Fruit fly (Drosophila melanogaster) whole organism, embryonic: ENCODE results near the gene CG44094.
A peak's percentile ranks its signal among the peaks of the same experiment; 100 is the strongest.

Source experiments
- ATbp ChIP-seq: fragments of 200-800 bp; sonication (Bioruptor generic); optimal IDR thresholded peaks from 2 replicates; lab custom pipeline; 2017; ENCODE audit warnings: missing biosample characterization, mild to moderate bottlenecking, missing genetic modification characterization, missing genetic modification reagents
- Bdp1 ChIP-seq: fragments of 200-800 bp; sonication (Bioruptor generic); optimal IDR thresholded peaks from 3 replicates; lab custom pipeline; 2016; ENCODE audit warnings: missing biosample characterization, missing genetic modification characterization
- CG1024 ChIP-seq: fragments of 200-800 bp; sonication (Bioruptor generic); IDR thresholded peaks from 2 replicates; pipeline ENCODE4 v1.3.6; 2022; ENCODE audit warnings: missing biosample characterization, missing genetic modification characterization
- CG10543 ChIP-seq: fragments of 200-800 bp; sonication (Bioruptor generic); optimal IDR thresholded peaks from 3 replicates; lab custom pipeline; 2017; ENCODE audit warnings: missing biosample characterization, mild to moderate bottlenecking, missing genetic modification characterization, moderate library complexity
- CG11456 ChIP-seq: fragments of 200-800 bp; sonication (Bioruptor generic); IDR thresholded peaks from 3 replicates; pipeline ENCODE4 v1.3.6; 2022; ENCODE audit warnings: missing biosample characterization, missing genetic modification characterization
- CG13894 ChIP-seq: fragments of 200-800 bp; sonication (Bioruptor generic); optimal IDR thresholded peaks from 3 replicates; lab custom pipeline; 2018; ENCODE audit warnings: missing biosample characterization, mild to moderate bottlenecking, missing genetic modification characterization, moderate library complexity
- CG14014 ChIP-seq: fragments of 200-800 bp; sonication (Bioruptor generic); IDR thresholded peaks from 2 replicates; pipeline ENCODE4 v1.3.6; 2022; ENCODE audit warnings: missing biosample characterization, missing genetic modification characterization
- CG14965 ChIP-seq: fragments of 200-800 bp; sonication (Bioruptor generic); optimal IDR thresholded peaks from 2 replicates; lab custom pipeline; 2016; ENCODE audit warnings: missing biosample characterization, missing genetic modification characterization, borderline replicate concordance
- CG17186 ChIP-seq: fragments of 200-800 bp; sonication (Bioruptor generic); optimal IDR thresholded peaks from 3 replicates; lab custom pipeline; 2017; ENCODE audit warnings: missing biosample characterization, missing genetic modification reagents, missing genetic modification characterization
- CG30020 ChIP-seq: fragments of 200-800 bp; optimal IDR thresholded peaks from 2 replicates; lab custom pipeline; 2019; ENCODE audit warnings: missing biosample characterization, mild to moderate bottlenecking, missing genetic modification characterization, moderate library complexity
- CG31224 ChIP-seq: fragments of 200-800 bp; sonication (Bioruptor generic); IDR thresholded peaks from 2 replicates; pipeline ENCODE4 v1.3.6; 2022; ENCODE audit warnings: missing biosample characterization, missing genetic modification characterization
- CG33213 ChIP-seq: fragments of 200-800 bp; sonication (Bioruptor generic); optimal IDR thresholded peaks from 3 replicates; lab custom pipeline; 2016; ENCODE audit warnings: missing biosample characterization, missing genetic modification characterization
- CG34422 ChIP-seq: fragments of 200-800 bp; sonication (Bioruptor generic); IDR thresholded peaks from 3 replicates; pipeline ENCODE4 v1.3.6; 2022; ENCODE audit warnings: missing biosample characterization, missing genetic modification characterization
- CG4360 ChIP-seq: fragments of 200-800 bp; sonication (Bioruptor generic); IDR thresholded peaks from 2 replicates; pipeline ENCODE4 v1.3.6; 2022; ENCODE audit warnings: missing biosample characterization, missing genetic modification characterization
- CG4424 ChIP-seq: fragments of 200-800 bp; sonication (Bioruptor generic); optimal IDR thresholded peaks from 3 replicates; lab custom pipeline; 2016; ENCODE audit warnings: missing biosample characterization, missing genetic modification characterization
- CG6272 ChIP-seq: fragments of 200-800 bp; sonication (Bioruptor generic); IDR thresholded peaks from 2 replicates; pipeline ENCODE4 v1.3.6; 2022; ENCODE audit warnings: missing biosample characterization, missing genetic modification characterization
- CG7271 ChIP-seq: fragments of 200-800 bp; sonication (Bioruptor generic); optimal IDR thresholded peaks from 2 replicates; lab custom pipeline; 2018; ENCODE audit warnings: missing biosample characterization, mild to moderate bottlenecking, missing genetic modification characterization, moderate library complexity
- CG7745 ChIP-seq: fragments of 200-800 bp; sonication (Bioruptor generic); optimal IDR thresholded peaks from 2 replicates; lab custom pipeline; 2018; ENCODE audit warnings: missing biosample characterization, mild to moderate bottlenecking, missing genetic modification characterization, moderate library complexity
- CG7963 ChIP-seq: fragments of 200-800 bp; sonication (Bioruptor generic); IDR thresholded peaks from 3 replicates; pipeline ENCODE4 v1.3.6; 2022; ENCODE audit warnings: missing biosample characterization, missing genetic modification characterization; ENCODE audit not compliant: partially characterized antibody
- CG9727 ChIP-seq: fragments of 200-800 bp; sonication (Bioruptor generic); optimal IDR thresholded peaks from 3 replicates; lab custom pipeline; 2017; ENCODE audit warnings: missing biosample characterization, mild to moderate bottlenecking, missing genetic modification characterization
- CG9932 ChIP-seq: fragments of 200-800 bp; sonication (Bioruptor generic); IDR thresholded peaks from 2 replicates; pipeline ENCODE4 v1.3.6; 2022; ENCODE audit warnings: missing biosample characterization, missing genetic modification characterization
- CHES-1-like ChIP-seq: fragments of 200-800 bp; sonication (Bioruptor generic); optimal IDR thresholded peaks from 2 replicates; lab custom pipeline; 2016; ENCODE audit warnings: missing biosample characterization, missing genetic modification characterization
- D ChIP-seq, 2 experiments: fragments of 200-800 bp in 1 of 2; fragments of >200 bp in 1 of 2; sonication (Bioruptor generic) in 1 of 2; optimal IDR thresholded peaks; 2 replicates in 1 of 2; 3 replicates in 1 of 2; lab custom pipeline; 2017; ENCODE audit warnings: mild to moderate bottlenecking in 1 of 2, missing biosample characterization in 1 of 2, missing genetic modification characterization in 1 of 2, missing genetic modification reagents in 1 of 2
- Dip2 ChIP-seq: fragments of 200-800 bp; sonication (Bioruptor generic); IDR thresholded peaks from 2 replicates; pipeline ENCODE4 v1.3.6; 2022; ENCODE audit warnings: missing biosample characterization, missing genetic modification characterization
- GATAe ChIP-seq: fragments of 200-800 bp; sonication (Bioruptor generic); conservative IDR thresholded peaks from 2 replicates; pipeline ENCODE4 v1.3.6; 2022; ENCODE audit warnings: missing biosample characterization, missing genetic modification characterization
- HLH3B ChIP-seq: fragments of 200-800 bp; sonication (Bioruptor generic); IDR thresholded peaks from 2 replicates; pipeline ENCODE4 v1.3.6; 2022; ENCODE audit warnings: missing biosample characterization, missing genetic modification characterization
- Hsf ChIP-seq: fragments of 200-800 bp; sonication (Bioruptor generic); optimal IDR thresholded peaks from 3 replicates; lab custom pipeline; 2016; ENCODE audit warnings: missing biosample characterization, missing genetic modification characterization
- ab ChIP-seq: fragments of 200-800 bp; sonication (Bioruptor generic); optimal IDR thresholded peaks from 2 replicates; lab custom pipeline; 2016; ENCODE audit warnings: missing biosample characterization, missing genetic modification characterization
- btn ChIP-seq: fragments of 200-800 bp; sonication (Bioruptor generic); optimal IDR thresholded peaks from 2 replicates; lab custom pipeline; 2016; ENCODE audit warnings: missing biosample characterization, missing genetic modification characterization
- crol ChIP-seq: fragments of 200-800 bp; sonication (Bioruptor generic); IDR thresholded peaks from 2 replicates; pipeline ENCODE4 v1.3.6; 2022; ENCODE audit warnings: missing biosample characterization, missing genetic modification characterization
- dmrt11E ChIP-seq: fragments of 200-800 bp; sonication (Bioruptor generic); optimal IDR thresholded peaks from 3 replicates; lab custom pipeline; 2018; ENCODE audit warnings: missing biosample characterization, mild to moderate bottlenecking, missing genetic modification characterization, moderate library complexity
- dpn ChIP-seq, 2 experiments: fragments of 200-800 bp; sonication (Bioruptor generic); optimal IDR thresholded peaks; 3 replicates each; lab custom pipeline; 2016; ENCODE audit warnings: missing biosample characterization in 2 of 2, missing genetic modification characterization in 2 of 2
- ems ChIP-seq: fragments of 200-800 bp; sonication (Bioruptor generic); optimal IDR thresholded peaks from 3 replicates; lab custom pipeline; 2016; ENCODE audit warnings: missing biosample characterization, missing genetic modification characterization
- gsb ChIP-seq: fragments of 200-800 bp; sonication (Bioruptor generic); IDR thresholded peaks from 2 replicates; pipeline ENCODE4 v1.3.6; 2022; ENCODE audit warnings: missing biosample characterization, missing genetic modification characterization
- hkb ChIP-seq, 2 experiments: fragments of 200-800 bp in 1 of 2; fragments of >200 bp in 1 of 2; sonication (Bioruptor generic) in 1 of 2; IDR thresholded peaks in 1 of 2; optimal IDR thresholded peaks in 1 of 2; 2 replicates each; pipeline versions ENCODE4 v1.3.6 to Lab custom; 2017 to 2022; ENCODE audit warnings: missing biosample characterization in 1 of 2, missing genetic modification characterization in 1 of 2
- ind ChIP-seq: fragments of 200-800 bp; sonication (Bioruptor generic); optimal IDR thresholded peaks from 3 replicates; lab custom pipeline; 2016; ENCODE audit warnings: missing biosample characterization, missing genetic modification characterization
- kay ChIP-seq: fragments of 200-800 bp; sonication (Bioruptor generic); optimal IDR thresholded peaks from 2 replicates; lab custom pipeline; 2016; ENCODE audit warnings: missing biosample characterization, missing genetic modification characterization
- lola ChIP-seq, 3 experiments: fragments of >200 bp in 2 of 3; fragments of 200-800 bp in 1 of 3; sonication (Bioruptor generic) in 1 of 3; optimal IDR thresholded peaks; 2 replicates each; lab custom pipeline; 2017 to 2019; ENCODE audit warnings: missing biosample characterization in 3 of 3, missing genetic modification characterization in 3 of 3, mild to moderate bottlenecking in 1 of 3, moderate library complexity in 1 of 3
- oc ChIP-seq: fragments of 200-800 bp; sonication (Bioruptor generic); optimal IDR thresholded peaks from 2 replicates; lab custom pipeline; 2018; ENCODE audit warnings: missing biosample characterization, mild to moderate bottlenecking, missing genetic modification characterization, moderate library complexity
- otp ChIP-seq: fragments of 200-800 bp; sonication (Bioruptor generic); IDR thresholded peaks from 3 replicates; pipeline ENCODE4, ENCODE4 v1.3.6; 2022; ENCODE audit warnings: missing biosample characterization, missing genetic modification characterization
- pfk ChIP-seq: fragments of 200-800 bp; sonication (Bioruptor generic); optimal IDR thresholded peaks from 2 replicates; lab custom pipeline; 2018; ENCODE audit warnings: missing biosample characterization, mild to moderate bottlenecking, missing genetic modification characterization, moderate library complexity
- psq ChIP-seq: fragments of 200-800 bp; sonication (Bioruptor generic); optimal IDR thresholded peaks from 2 replicates; lab custom pipeline; 2017; ENCODE audit warnings: missing biosample characterization, missing genetic modification characterization
- pzg ChIP-seq: fragments of 200-800 bp; sonication (Bioruptor generic); optimal IDR thresholded peaks from 3 replicates; lab custom pipeline; 2018; ENCODE audit warnings: missing biosample characterization, mild to moderate bottlenecking, missing genetic modification characterization, moderate library complexity
- ranshi ChIP-seq: fragments of 200-800 bp; sonication (Bioruptor generic); IDR thresholded peaks from 2 replicates; pipeline ENCODE4 v1.3.6; 2022; ENCODE audit warnings: missing biosample characterization, missing genetic modification characterization
- repo ChIP-seq: fragments of 200-800 bp; sonication (Bioruptor generic); optimal IDR thresholded peaks from 2 replicates; lab custom pipeline; 2016; ENCODE audit warnings: missing biosample characterization, missing genetic modification characterization
- scrt ChIP-seq: fragments of 200-800 bp; sonication (Bioruptor generic); optimal IDR thresholded peaks from 2 replicates; lab custom pipeline; 2018; ENCODE audit warnings: missing biosample characterization, mild to moderate bottlenecking, missing genetic modification characterization, moderate library complexity
- toy ChIP-seq: fragments of 200-800 bp; sonication (Bioruptor generic); IDR thresholded peaks from 2 replicates; pipeline ENCODE4 v1.3.6; 2022; ENCODE audit warnings: missing biosample characterization, missing genetic modification characterization
- trem ChIP-seq: fragments of 200-800 bp; optimal IDR thresholded peaks from 3 replicates; lab custom pipeline; 2019; ENCODE audit warnings: missing biosample characterization, mild to moderate bottlenecking, missing genetic modification characterization, moderate library complexity
- wek ChIP-seq: fragments of 200-800 bp; sonication (Bioruptor generic); optimal IDR thresholded peaks from 3 replicates; lab custom pipeline; 2018; ENCODE audit warnings: missing biosample characterization, mild to moderate bottlenecking, missing genetic modification characterization, moderate library complexity

The CG44094 gene

DNA sequence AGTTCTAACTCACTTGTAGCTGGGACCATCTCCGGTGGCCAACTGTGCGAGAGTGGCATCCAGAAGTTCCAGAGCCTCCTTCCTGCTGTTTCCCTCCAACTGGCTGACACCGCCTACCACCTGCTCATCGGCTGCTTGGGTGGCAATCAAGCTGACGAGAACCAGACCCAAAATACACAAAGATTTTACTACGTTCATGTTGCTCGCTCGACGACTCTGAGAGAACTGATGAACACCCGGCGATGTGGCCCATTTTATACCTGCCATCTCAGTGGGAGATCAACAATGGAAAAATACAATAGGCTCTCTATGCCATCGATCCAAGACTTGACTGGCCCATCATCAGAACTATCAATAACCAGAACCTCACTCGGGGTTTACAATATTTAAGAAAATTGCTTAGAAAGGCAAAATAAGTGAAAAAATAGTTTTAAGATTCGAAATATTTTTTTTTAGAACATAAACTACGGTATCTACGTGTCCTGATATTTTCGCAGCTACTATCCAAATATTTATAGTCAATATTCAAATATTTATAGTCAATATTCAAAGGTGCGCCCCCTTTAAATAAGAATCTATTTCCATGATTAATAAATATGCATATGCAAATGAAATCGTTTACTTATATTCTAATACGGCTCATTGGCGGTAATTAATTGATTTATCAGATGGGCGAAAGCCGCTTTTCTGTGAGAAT, 6.9 kb downstream of the CG44094 start, which contains the start of gene Cys (continued):
- no peak for TF ChIP-seq pzg
- no peak for TF ChIP-seq CG33213 (GFP tag; lab: Kevin White, UChicago)
- TF ChIP-seq CG4360 (GFP tag; lab: Robert Waterston, UW) = no peak
- no peak for TF ChIP-seq Dip2 (GFP tag; lab: Robert Waterston, UW)
- TF ChIP-seq CG34422 (GFP tag; lab: Robert Waterston, UW) = no peak
- TF ChIP-seq CG14014 (GFP tag; lab: Robert Waterston, UW) = no peak; the same call in 1 of the 2 replicates
- TF ChIP-seq CHES-1-like (GFP tag; lab: Kevin White, UChicago) = no peak
- TF ChIP-seq CG14965 (GFP tag; lab: Kevin White, UChicago) = no peak
- no peak for TF ChIP-seq wek
- no peak for TF ChIP-seq dpn (GFP tag; optimal IDR thresholded peaks at IDR 0.05; lab: Kevin White, UChicago)
- TF ChIP-seq hkb (optimal IDR thresholded peaks at IDR 0.05; lab: Kevin White, UChicago) = no peak
- TF ChIP-seq hkb (GFP tag; IDR thresholded peaks at IDR 0.05; lab: Robert Waterston, UW) = no peak
- no peak for TF ChIP-seq CG4424 (GFP tag; lab: Kevin White, UChicago)
- TF ChIP-seq Bdp1 (GFP tag; lab: Kevin White, UChicago) = no peak
- TF ChIP-seq D (optimal IDR thresholded peaks at IDR 0.05; lab: Kevin White, UChicago) = no peak
- TF ChIP-seq D (GFP tag; optimal IDR thresholded peaks at IDR 0.05; lab: Kevin White, UChicago) = no peak
- TF ChIP-seq ranshi (GFP tag; lab: Robert Waterston, UW) = no peak
- TF ChIP-seq CG7745 (tag; lab: Kevin White, UChicago) = no peak
- no peak for TF ChIP-seq CG30020
- TF ChIP-seq ATbp (GFP tag; lab: Kevin White, UChicago) = no peak
- peak in 1 of 3 experiments; percentile 11 for TF ChIP-seq lola (GFP tag; optimal IDR thresholded peaks at IDR 0.05; lab: Kevin White, UChicago)
- no peak for TF ChIP-seq oc (tag; lab: Kevin White, UChicago)
- TF ChIP-seq dmrt11E = peak; percentile 9
- peak; percentile 42 for TF ChIP-seq pfk (GFP tag; lab: Kevin White, UChicago)
- no peak for TF ChIP-seq crol
- TF ChIP-seq gsb (GFP tag; lab: Robert Waterston, UW) = no peak
- TF ChIP-seq psq (GFP tag; lab: Kevin White, UChicago) = no peak
- peak; percentile 33; the same call in 1 of the 2 replicates for TF ChIP-seq CG9932 (GFP tag; lab: Robert Waterston, UW)
- no peak for TF ChIP-seq GATAe (GFP tag; lab: Robert Waterston, UW)
- no peak for TF ChIP-seq scrt (GFP tag; lab: Kevin White, UChicago)
- no peak for TF ChIP-seq CG7963 (GFP tag; lab: Robert Waterston, UW)
- peak; percentile 20 for TF ChIP-seq CG10543 (GFP tag; lab: Kevin White, UChicago)
- TF ChIP-seq repo (GFP tag; lab: Kevin White, UChicago) = no peak
- TF ChIP-seq ind (GFP tag; lab: Kevin White, UChicago) = no peak
- TF ChIP-seq kay (GFP tag; lab: Kevin White, UChicago) = no peak
- no peak for TF ChIP-seq CG1024 (GFP tag; lab: Robert Waterston, UW)
- no peak for TF ChIP-seq CG7271 (tag; lab: Kevin White, UChicago)
- no peak for TF ChIP-seq ab (GFP tag; lab: Kevin White, UChicago)
- no peak for TF ChIP-seq btn (GFP tag; lab: Kevin White, UChicago)
- no peak for TF ChIP-seq CG6272 (GFP tag; lab: Robert Waterston, UW)
- no peak for TF ChIP-seq Hsf (GFP tag; lab: Kevin White, UChicago)
- 0 out of 3 replicates have a peak, but pooled peaks have one; percentile 61 for TF ChIP-seq CG11456 (GFP tag; lab: Robert Waterston, UW)
- no peak for TF ChIP-seq ems
- 0 out of 3 replicates have a peak, but pooled peaks have one; percentile 36 for TF ChIP-seq otp (GFP tag; lab: Robert Waterston, UW)
- TF ChIP-seq HLH3B (GFP tag; lab: Robert Waterston, UW) = no peak
- no peak for TF ChIP-seq trem
- TF ChIP-seq CG13894 (tag; lab: Kevin White, UChicago) = peak; percentile 73
- no peak for TF ChIP-seq CG17186 (GFP tag; lab: Kevin White, UChicago)
- peak; percentile 7 for TF ChIP-seq CG9727 (GFP tag; lab: Kevin White, UChicago)
- no peak for TF ChIP-seq toy
- TF ChIP-seq CG31224 = no peak
